Worm (Caenorhabditis elegans) whole organism, L1 larva: ENCODE results near the gene txbp-3.

Source experiments
- C16A3.4 ChIP-seq: fragments of 150-350 bp; optimal IDR thresholded peaks from 2 replicates; lab custom pipeline; 2014; ENCODE audit warnings: missing biosample characterization, missing genetic modification characterization
- alr-1 ChIP-seq: fragments of 200-800 bp; sonication (Bioruptor generic); optimal IDR thresholded peaks from 2 replicates; lab custom pipeline; 2018; ENCODE audit warnings: borderline replicate concordance, mild to moderate bottlenecking, missing genetic modification characterization, missing compliant biosample characterization
- blmp-1 ChIP-seq: fragments of 150-350 bp; optimal IDR thresholded peaks from 2 replicates; lab custom pipeline; 2014; ENCODE audit warnings: missing biosample characterization, missing genetic modification characterization
- ceh-63 ChIP-seq: fragments of 200-800 bp; sonication (Bioruptor generic); optimal IDR thresholded peaks from 2 replicates; lab custom pipeline; 2018; ENCODE audit warnings: mild to moderate bottlenecking, missing genetic modification characterization, missing compliant biosample characterization
- ceh-8 ChIP-seq: fragments of 200-800 bp; sonication (Bioruptor generic); optimal IDR thresholded peaks from 2 replicates; lab custom pipeline; 2018; ENCODE audit warnings: mild to moderate bottlenecking, missing genetic modification characterization, moderate library complexity, missing compliant biosample characterization
- ceh-82 ChIP-seq, 3 experiments: fragments of 150-350 bp in 1 of 3; sonication (generic microtip) in 2 of 3; optimal IDR thresholded peaks; 2 replicates each; lab custom pipeline; 2014 to 2017; ENCODE audit warnings: missing biosample characterization in 3 of 3, missing genetic modification characterization in 3 of 3
- ces-1 ChIP-seq: fragments of 150-350 bp; optimal IDR thresholded peaks from 2 replicates; lab custom pipeline; 2014; ENCODE audit warnings: missing biosample characterization, missing genetic modification reagents, missing genetic modification characterization
- dsc-1 ChIP-seq: sonication (generic microtip); optimal IDR thresholded peaks from 2 replicates; lab custom pipeline; 2016; ENCODE audit warnings: mild to moderate bottlenecking, missing genetic modification characterization, missing compliant biosample characterization
- efl-1 ChIP-seq, 4 experiments: fragments of 150-350 bp; optimal IDR thresholded peaks in 3 of 4; peaks in 1 of 4; 1 replicate in 1 of 4; 2 replicates in 3 of 4; lab custom pipeline; 2014; ENCODE audit warnings: missing biosample characterization in 2 of 4, missing genetic modification characterization in 2 of 4, missing genetic modification reagents in 2 of 4
- egl-27 ChIP-seq, 2 experiments: fragments of 150-350 bp in 1 of 2; sonication (generic microtip); optimal IDR thresholded peaks; 3 replicates each; lab custom pipeline; 2017 to 2018; ENCODE audit warnings: missing biosample characterization in 2 of 2, missing genetic modification characterization in 2 of 2, missing genetic modification reagents in 2 of 2
- elt-2 ChIP-seq: sonication (generic microtip); optimal IDR thresholded peaks from 2 replicates; lab custom pipeline; 2016; ENCODE audit warnings: missing genetic modification characterization, mild to moderate bottlenecking, inconsistent platforms, missing compliant biosample characterization, missing genetic modification reagents
- fkh-10 ChIP-seq: sonication (generic microtip); optimal IDR thresholded peaks from 2 replicates; lab custom pipeline; 2017; ENCODE audit warnings: missing biosample characterization, missing genetic modification reagents, missing genetic modification characterization
- fkh-4 ChIP-seq: sonication (generic microtip); optimal IDR thresholded peaks from 2 replicates; lab custom pipeline; 2016; ENCODE audit warnings: missing compliant biosample characterization, missing genetic modification characterization, borderline replicate concordance
- hlh-17 ChIP-seq: fragments of 200-800 bp; sonication (Bioruptor generic); optimal IDR thresholded peaks from 2 replicates; lab custom pipeline; 2018; ENCODE audit warnings: missing genetic modification characterization, mild to moderate bottlenecking, missing compliant biosample characterization, moderate library complexity, borderline replicate concordance
- hpl-2 ChIP-seq: fragments of 150-350 bp; optimal IDR thresholded peaks from 2 replicates; lab custom pipeline; 2014; ENCODE audit warnings: missing biosample characterization, missing genetic modification reagents, missing genetic modification characterization
- irx-1 ChIP-seq: sonication (generic microtip); optimal IDR thresholded peaks from 2 replicates; lab custom pipeline; 2016; ENCODE audit warnings: missing genetic modification characterization, missing compliant biosample characterization
- isw-1 ChIP-seq: fragments of 200-800 bp; sonication (Bioruptor generic); IDR thresholded peaks from 2 replicates; pipeline ENCODE4 v1.3.6; 2022; ENCODE audit warnings: missing genetic modification characterization, missing compliant biosample characterization
- lin-15B ChIP-seq: fragments of 150-350 bp; sonication (generic microtip); optimal IDR thresholded peaks from 3 replicates; lab custom pipeline; 2014; ENCODE audit warnings: missing biosample characterization, missing genetic modification characterization
- lin-35 ChIP-seq, 2 experiments: fragments of 150-350 bp; optimal IDR thresholded peaks; 2 replicates each; lab custom pipeline; 2014; ENCODE audit warnings: missing biosample characterization in 2 of 2, missing genetic modification characterization in 2 of 2, missing genetic modification reagents in 2 of 2
- lin-39 ChIP-seq: fragments of 150-350 bp; optimal IDR thresholded peaks from 2 replicates; lab custom pipeline; 2014; ENCODE audit warnings: missing biosample characterization, missing genetic modification reagents, missing genetic modification characterization
- lir-3 ChIP-seq: sonication (generic microtip); optimal IDR thresholded peaks from 2 replicates; lab custom pipeline; 2016; ENCODE audit warnings: mild to moderate bottlenecking, missing genetic modification characterization, moderate library complexity, missing compliant biosample characterization; ENCODE audit not compliant: poor library complexity
- mab-9 ChIP-seq: fragments of 200-800 bp; sonication (Bioruptor generic); IDR thresholded peaks from 2 replicates; pipeline ENCODE4 v1.3.6; 2022; ENCODE audit warnings: missing genetic modification reagents, missing genetic modification characterization, missing compliant biosample characterization
- mep-1 ChIP-seq: fragments of 150-350 bp; optimal IDR thresholded peaks from 2 replicates; lab custom pipeline; 2014; ENCODE audit warnings: missing biosample characterization, missing genetic modification characterization
- nhr-12 ChIP-seq: sonication (generic microtip); optimal IDR thresholded peaks from 2 replicates; lab custom pipeline; 2017; ENCODE audit warnings: missing biosample characterization, missing genetic modification characterization
- nhr-19 ChIP-seq: fragments of 200-800 bp; sonication (Bioruptor generic); conservative IDR thresholded peaks from 2 replicates; pipeline ENCODE4 v1.3.6; 2022; ENCODE audit warnings: missing genetic modification characterization, missing compliant biosample characterization
- nhr-20 ChIP-seq: sonication (generic microtip); optimal IDR thresholded peaks from 2 replicates; lab custom pipeline; 2016; ENCODE audit warnings: mild to moderate bottlenecking, missing genetic modification characterization, missing compliant biosample characterization
- nhr-237 ChIP-seq: fragments of 150-350 bp; optimal IDR thresholded peaks from 2 replicates; lab custom pipeline; 2014; ENCODE audit warnings: missing biosample characterization, missing genetic modification characterization
- nhr-47 ChIP-seq: sonication (generic microtip); optimal IDR thresholded peaks from 2 replicates; lab custom pipeline; 2016; ENCODE audit warnings: mild to moderate bottlenecking, missing genetic modification characterization, moderate library complexity, missing compliant biosample characterization
- nhr-71 ChIP-seq: sonication (generic microtip); optimal IDR thresholded peaks from 2 replicates; lab custom pipeline; 2016; ENCODE audit warnings: mild to moderate bottlenecking, missing genetic modification characterization, moderate library complexity, missing compliant biosample characterization
- nhr-76 ChIP-seq: sonication (generic microtip); optimal IDR thresholded peaks from 2 replicates; lab custom pipeline; 2017; ENCODE audit warnings: missing biosample characterization, missing genetic modification characterization
- nhr-77 ChIP-seq: fragments of 150-350 bp; optimal IDR thresholded peaks from 2 replicates; lab custom pipeline; 2014; ENCODE audit warnings: missing biosample characterization, missing genetic modification characterization
- nhr-84 ChIP-seq: sonication (generic microtip); optimal IDR thresholded peaks from 2 replicates; lab custom pipeline; 2017; ENCODE audit warnings: missing biosample characterization, missing genetic modification characterization
- nhr-85 ChIP-seq: sonication (generic microtip); peaks from one replicate; lab custom pipeline; 2016; ENCODE audit warnings: missing genetic modification characterization, inconsistent platforms, missing compliant biosample characterization
- nhr-90 ChIP-seq: sonication (generic microtip); optimal IDR thresholded peaks from 2 replicates; lab custom pipeline; 2016; ENCODE audit warnings: mild to moderate bottlenecking, missing genetic modification characterization, missing compliant biosample characterization; ENCODE audit not compliant: poor library complexity
- pax-3 ChIP-seq: fragments of 200-800 bp; sonication (Bioruptor generic); optimal IDR thresholded peaks from 2 replicates; lab custom pipeline; 2018; ENCODE audit warnings: mild to moderate bottlenecking, missing genetic modification characterization, moderate library complexity, missing compliant biosample characterization
- skn-1 ChIP-seq: fragments of 150-350 bp; optimal IDR thresholded peaks from 2 replicates; lab custom pipeline; 2014; ENCODE audit warnings: missing biosample characterization, missing genetic modification characterization
- sox-4 ChIP-seq: sonication (generic microtip); optimal IDR thresholded peaks from 2 replicates; lab custom pipeline; 2016; ENCODE audit warnings: missing genetic modification characterization, missing compliant biosample characterization
- sup-37 ChIP-seq: fragments of 200-800 bp; sonication (Bioruptor generic); optimal IDR thresholded peaks from 2 replicates; lab custom pipeline; 2018; ENCODE audit warnings: mild to moderate bottlenecking, missing genetic modification characterization, missing compliant biosample characterization
- swsn-7 ChIP-seq: sonication (generic microtip); optimal IDR thresholded peaks from 2 replicates; lab custom pipeline; 2016; ENCODE audit warnings: missing genetic modification characterization, missing compliant biosample characterization
- tbx-2 ChIP-seq: sonication (generic microtip); optimal IDR thresholded peaks from 2 replicates; lab custom pipeline; 2016; ENCODE audit warnings: missing genetic modification characterization, missing compliant biosample characterization
- unc-30 ChIP-seq: sonication (generic microtip); optimal IDR thresholded peaks from 2 replicates; lab custom pipeline; 2017; ENCODE audit warnings: missing biosample characterization, missing genetic modification characterization
- unc-62 ChIP-seq: fragments of 150-350 bp; optimal IDR thresholded peaks from 2 replicates; lab custom pipeline; 2014; ENCODE audit warnings: missing biosample characterization, missing genetic modification reagents, missing genetic modification characterization
- unc-86 ChIP-seq: sonication (generic microtip); optimal IDR thresholded peaks from 2 replicates; lab custom pipeline; 2016; ENCODE audit warnings: missing genetic modification characterization, missing compliant biosample characterization
- unc-98 ChIP-seq: fragments of 200-800 bp; sonication (Bioruptor generic); IDR thresholded peaks from 2 replicates; pipeline ENCODE4 v1.3.6; 2022; ENCODE audit warnings: missing genetic modification characterization, missing compliant biosample characterization
- vab-15 ChIP-seq: sonication (generic microtip); optimal IDR thresholded peaks from 2 replicates; lab custom pipeline; 2017; ENCODE audit warnings: missing genotype, mild to moderate bottlenecking, missing genetic modification characterization, missing compliant biosample characterization
- zip-4 ChIP-seq: fragments of 200-800 bp; sonication (Bioruptor generic); optimal IDR thresholded peaks from 2 replicates; lab custom pipeline; 2018; ENCODE audit warnings: mild to moderate bottlenecking, missing genetic modification characterization, moderate library complexity, missing compliant biosample characterization

The txbp-3 gene

DNA sequence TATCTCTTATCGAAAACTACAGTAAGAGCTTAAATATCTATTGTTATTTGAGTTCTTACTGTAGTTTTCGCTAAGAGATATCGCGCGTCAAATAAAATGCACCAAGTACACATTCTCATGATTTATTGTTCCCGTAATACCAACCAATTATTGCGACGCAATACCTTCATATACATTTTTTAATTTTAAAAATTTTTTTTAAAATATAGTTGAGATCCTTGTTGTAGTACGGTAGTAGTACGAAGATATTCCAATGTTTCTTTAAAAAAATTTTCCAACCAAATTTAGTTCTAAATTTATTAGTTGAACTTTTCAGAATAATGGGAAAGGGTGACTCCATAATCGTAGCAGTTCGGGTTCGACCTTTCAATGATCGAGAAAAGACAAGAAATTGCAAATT is 16.6 kb downstream of the txbp-3 start, which contains the start of gene klp-6:
TSS of gene klp-6 (plus strand) at position 301 of the 400 bp plus-strand sequence.
- TF ChIP-seq lir-3 (tag; lab: Kevin White, UChicago) = no peak
- TF ChIP-seq hpl-2 (GFP tag; lab: Kevin White, UChicago) = no peak
- TF ChIP-seq nhr-71 (tag; lab: Kevin White, UChicago) = no peak
- TF ChIP-seq nhr-76 (tag; lab: Kevin White, UChicago) = no peak
- no peak for TF ChIP-seq nhr-84 (tag; lab: Kevin White, UChicago)
- TF ChIP-seq tbx-2 (tag; lab: Kevin White, UChicago) = no peak
- TF ChIP-seq nhr-85 = no peak
- no peak for TF ChIP-seq zip-4 (GFP tag; lab: Kevin White, UChicago)
- TF ChIP-seq ceh-8 (GFP tag; lab: Kevin White, UChicago) = no peak
- no peak for TF ChIP-seq vab-15 (tag; lab: Kevin White, UChicago)
- TF ChIP-seq swsn-7 = no peak

DNA sequence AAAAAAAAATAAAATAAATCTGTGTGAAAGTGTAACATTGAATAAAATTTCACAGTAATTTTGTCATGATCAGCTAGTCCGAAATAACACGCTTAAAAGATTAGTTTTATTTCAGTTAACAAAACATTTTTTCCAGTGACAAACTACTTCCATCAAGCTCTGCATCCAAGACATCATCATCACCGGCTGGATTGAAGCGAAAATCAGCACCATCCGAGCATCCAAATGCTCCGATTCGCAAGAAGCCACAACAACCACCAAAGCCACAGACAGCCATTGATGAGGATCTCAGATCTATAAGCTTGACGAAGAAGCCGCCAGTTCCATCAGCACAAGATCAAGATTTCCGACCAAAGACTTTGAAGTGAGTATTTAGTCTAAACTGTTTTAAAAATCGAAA is 20.0 kb downstream of the txbp-3 start:
- TF ChIP-seq tbx-2 (tag; lab: Kevin White, UChicago) (no peak), lin-39 (tag; lab: Kevin White, UChicago) (no peak), nhr-84 (tag; lab: Kevin White, UChicago) (no peak), unc-30 (tag; lab: Kevin White, UChicago) (no peak), zip-4 (GFP tag; lab: Kevin White, UChicago) (no peak), nhr-19 (GFP tag; lab: Robert Waterston, UW) (no peak), nhr-237 (tag; lab: Kevin White, UChicago) (no peak), isw-1 (GFP tag; lab: Robert Waterston, UW) (no peak), skn-1 (no peak), efl-1 (optimal IDR thresholded peaks at IDR 0.05; lab: Kevin White, UChicago) (no peak), efl-1 (GFP tag; optimal IDR thresholded peaks at IDR 0.05 in 1 of 2; lab: Kevin White, UChicago) (no peak), unc-86 (no peak), blmp-1 (no peak), hpl-2 (GFP tag; lab: Kevin White, UChicago) (no peak), pax-3 (no peak), sup-37 (no peak), ces-1 (GFP tag; lab: Kevin White, UChicago) (no peak), sox-4 (no peak)

DNA sequence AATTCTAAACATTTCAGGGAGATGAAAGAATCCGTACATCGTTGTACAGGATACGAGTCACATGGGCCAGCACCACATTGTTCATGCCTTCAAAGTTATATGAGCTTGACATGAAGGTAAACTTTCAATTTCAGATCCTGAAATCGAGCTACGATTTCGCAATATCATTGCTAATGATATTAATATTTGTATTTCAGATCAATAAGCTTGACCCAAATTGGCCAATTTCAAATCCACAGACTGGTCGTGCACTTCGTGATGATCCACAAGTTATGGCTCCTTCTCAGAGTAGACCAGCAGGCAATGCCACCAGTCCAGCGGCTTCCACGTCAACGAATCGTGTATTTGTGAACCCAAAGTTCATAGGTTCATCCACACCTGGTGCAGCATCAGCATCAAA is 20.9 kb downstream of the txbp-3 start:
- TF ChIP-seq fkh-10 (GFP tag; lab: Kevin White, UChicago) (no peak), irx-1 (tag; lab: Kevin White, UChicago) (no peak), nhr-71 (tag; lab: Kevin White, UChicago) (no peak), fkh-4 (tag; lab: Kevin White, UChicago) (no peak), sox-4 (no peak), nhr-20 (tag; lab: Kevin White, UChicago) (no peak), mep-1 (tag; lab: Kevin White, UChicago) (no peak), ces-1 (GFP tag; lab: Kevin White, UChicago) (no peak), C16A3.4 (tag; lab: Kevin White, UChicago) (no peak), nhr-77 (no peak), lin-39 (tag; lab: Kevin White, UChicago) (no peak), hlh-17 (GFP tag; lab: Kevin White, UChicago) (no peak), nhr-47 (tag; lab: Kevin White, UChicago) (no peak), nhr-90 (no peak), swsn-7 (no peak), ceh-82 (tag; optimal IDR thresholded peaks at IDR 0.05; lab: Kevin White, UChicago) (no peak), unc-30 (tag; lab: Kevin White, UChicago) (no peak), vab-15 (tag; lab: Kevin White, UChicago) (no peak), ceh-8 (GFP tag; lab: Kevin White, UChicago) (no peak)

DNA sequence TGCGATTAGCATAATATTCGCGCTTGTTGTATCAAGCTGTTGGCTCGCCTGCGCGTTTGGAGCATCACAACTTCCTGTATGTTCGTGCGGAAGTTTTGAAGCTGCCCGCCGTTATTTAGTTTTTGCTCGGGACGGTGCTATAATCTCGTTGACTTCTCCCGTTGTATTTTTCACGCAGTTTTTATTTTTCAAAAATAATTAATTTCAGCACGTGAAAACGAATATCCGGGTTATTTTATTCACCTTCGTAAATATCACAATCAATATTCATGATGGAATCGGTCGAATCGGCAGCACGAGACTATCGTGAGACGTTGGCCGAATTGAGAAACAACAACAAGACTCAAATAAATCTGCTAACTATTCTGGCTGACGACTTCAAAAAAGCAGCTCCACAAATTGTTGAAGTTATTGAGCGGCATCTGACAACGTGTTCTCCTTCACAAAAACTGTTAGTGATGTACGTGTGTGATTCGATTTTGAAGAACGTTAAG is 22.1 kb downstream of the txbp-3 start:
- TF ChIP-seq ceh-82 (tag; optimal IDR thresholded peaks at IDR 0.05; lab: Kevin White, UChicago) (no peak), nhr-12 (tag; lab: Kevin White, UChicago) (no peak), unc-98 (GFP tag; lab: Robert Waterston, UW) (no peak), ceh-63 (no peak), lin-35 (GFP tag; optimal IDR thresholded peaks at IDR 0.05; lab: Kevin White, UChicago) (peak in 1 of 2 experiments; percentile 42), elt-2 (tag; lab: Kevin White, UChicago) (peak; percentile 34), alr-1 (tag; lab: Kevin White, UChicago) (no peak), efl-1 (optimal IDR thresholded peaks at IDR 0.05; lab: Kevin White, UChicago) (peak in 1 of 2 experiments; percentile 5), efl-1 (GFP tag; optimal IDR thresholded peaks at IDR 0.05 in 1 of 2; lab: Kevin White, UChicago) (no peak), dsc-1 (tag; lab: Kevin White, UChicago) (peak; percentile 0), lin-15B (tag; lab: Kevin White, UChicago) (no peak), mep-1 (tag; lab: Kevin White, UChicago) (peak; percentile 49), egl-27 (tag; optimal IDR thresholded peaks at IDR 0.05; lab: Kevin White, UChicago) (no peak), mab-9 (GFP tag; lab: Robert Waterston, UW) (no peak), unc-62 (GFP tag; lab: Kevin White, UChicago) (no peak)
